Worm (Caenorhabditis elegans): ENCODE data around the gene H01G02.4.

H01G02.4 gene

ce11 chrIV:11760700-11761459, 42.1 kb downstream of the H01G02.4 start, which contains the start of gene T12A7.2:
T12A7.2 (minus strand) TSS chrIV:11761111.
- TF ChIP-seq aly-1 (tag; optimal IDR thresholded peaks at IDR 0.05) (no peak), ceh-36 (tag; optimal IDR thresholded peaks at IDR 0.05) (no peak), sea-1 (GFP tag; conservative IDR thresholded peaks at IDR 0.05) (no peak)

ce11 chrIV:11759852-11760251, 43.1 kb downstream of the H01G02.4 start:
- TF ChIP-seq tbx-11 (GFP tag; IDR thresholded peaks at IDR 0.05) (no peak), hmg-4 (GFP tag; optimal IDR thresholded peaks at IDR 0.05) (no peak), hnd-1 (tag; optimal IDR thresholded peaks at IDR 0.05) (no peak), sea-1 (GFP tag; conservative IDR thresholded peaks at IDR 0.05) (no peak), aly-1 (tag; optimal IDR thresholded peaks at IDR 0.05) (no peak), hmbx-1 (tag; optimal IDR thresholded peaks at IDR 0.05) (no peak), ceh-36 (tag; optimal IDR thresholded peaks at IDR 0.05) (no peak), B0310.2 (tag; optimal IDR thresholded peaks at IDR 0.05) (no peak), tra-4 (tag; optimal IDR thresholded peaks at IDR 0.05) (no peak), flt-1 (GFP tag; IDR thresholded peaks at IDR 0.05) (no peak), scrt-1 (GFP tag; IDR thresholded peaks at IDR 0.05) (no peak), tbx-37 (GFP tag; conservative IDR thresholded peaks at IDR 0.05) (no peak), ceh-13 (GFP tag; optimal IDR thresholded peaks at IDR 0.05) (no peak), F13C5.2 (tag; optimal IDR thresholded peaks at IDR 0.05) (no peak)

- TF ChIP-seq F13C5.2 (tag; optimal IDR thresholded peaks at IDR 0.05) (no peak), hmg-4 (GFP tag; optimal IDR thresholded peaks at IDR 0.05) (no peak), sea-1 (GFP tag; conservative IDR thresholded peaks at IDR 0.05) (no peak), ceh-13 (GFP tag; optimal IDR thresholded peaks at IDR 0.05) (no peak), aly-1 (tag; optimal IDR thresholded peaks at IDR 0.05) (no peak), pes-1 (GFP tag; IDR thresholded peaks at IDR 0.05) (no peak), hnd-1 (tag; optimal IDR thresholded peaks at IDR 0.05) (no peak), ets-7 (tag; optimal IDR thresholded peaks at IDR 0.05) (no peak), B0310.2 (tag; optimal IDR thresholded peaks at IDR 0.05) (no peak), hmbx-1 (tag; optimal IDR thresholded peaks at IDR 0.05) (no peak), ama-1 (optimal IDR thresholded peaks at IDR 0.05) (no peak), tbx-11 (GFP tag; IDR thresholded peaks at IDR 0.05) (no peak), ceh-36 (tag; optimal IDR thresholded peaks at IDR 0.05) (no peak), scrt-1 (GFP tag; IDR thresholded peaks at IDR 0.05) (no peak), tra-4 (tag; optimal IDR thresholded peaks at IDR 0.05) (no peak), tbx-37 (GFP tag; conservative IDR thresholded peaks at IDR 0.05) (no peak), flt-1 (GFP tag; IDR thresholded peaks at IDR 0.05) (no peak)
Measured at ce11 chrIV:11755907-11756306, 47.0 kb downstream of the H01G02.4 start, which contains the start of gene T12A7.9. T12A7.9 (minus strand) TSS chrIV:11756007.

ce11 chrIV:11755003-11755402, 47.9 kb downstream of the H01G02.4 start, which contains the start of gene T12A7.10:
T12A7.10 (minus strand) TSS chrIV:11755103.
- TF ChIP-seq ama-1 (optimal IDR thresholded peaks at IDR 0.05): no peak
- no peak for TF ChIP-seq ceh-36 (tag; optimal IDR thresholded peaks at IDR 0.05)
- TF ChIP-seq hnd-1 (tag; optimal IDR thresholded peaks at IDR 0.05): no peak
- no peak for TF ChIP-seq hmg-4 (GFP tag; optimal IDR thresholded peaks at IDR 0.05)
- TF ChIP-seq tbx-37 (GFP tag; conservative IDR thresholded peaks at IDR 0.05): no peak
- TF ChIP-seq F13C5.2 (tag; optimal IDR thresholded peaks at IDR 0.05): no peak
- no peak for TF ChIP-seq tbx-11 (GFP tag; IDR thresholded peaks at IDR 0.05)
- no peak for TF ChIP-seq flt-1 (GFP tag; IDR thresholded peaks at IDR 0.05)
- no peak for TF ChIP-seq hmbx-1 (tag; optimal IDR thresholded peaks at IDR 0.05)
- no peak for TF ChIP-seq B0310.2 (tag; optimal IDR thresholded peaks at IDR 0.05)
- TF ChIP-seq pes-1 (GFP tag; IDR thresholded peaks at IDR 0.05): no peak
- TF ChIP-seq sea-1 (GFP tag; conservative IDR thresholded peaks at IDR 0.05): no peak
- TF ChIP-seq tra-4 (tag; optimal IDR thresholded peaks at IDR 0.05): no peak

- TF ChIP-seq F13C5.2 (tag; optimal IDR thresholded peaks at IDR 0.05) (no peak), tra-4 (tag; optimal IDR thresholded peaks at IDR 0.05) (no peak), pes-1 (GFP tag; IDR thresholded peaks at IDR 0.05) (no peak), ama-1 (optimal IDR thresholded peaks at IDR 0.05) (no peak)
Measured at ce11 chrIV:11754328-11754727, 48.6 kb downstream of the H01G02.4 start, which contains the start of gene scl-18. scl-18 (minus strand) TSS chrIV:11754428.
